Fruit fly (Drosophila melanogaster) Kc167 (cell line): ENCODE data around the gene Atxn7.

Experiments
- Myc ChIP-seq: fragments of >200 bp; optimal IDR thresholded peaks from 2 replicates; lab custom pipeline; 2017; ENCODE audit warnings: missing external identifiers
- Sin3A ChIP-seq: fragments of >200 bp; optimal IDR thresholded peaks from 2 replicates; lab custom pipeline; 2018; ENCODE audit warnings: missing external identifiers
- h ChIP-seq: fragments of >200 bp; optimal IDR thresholded peaks from 3 replicates; lab custom pipeline; 2018; ENCODE audit warnings: missing external identifiers
- insv ChIP-seq: fragments of >200 bp; optimal IDR thresholded peaks from 3 replicates; lab custom pipeline; 2018; ENCODE audit warnings: missing external identifiers
- psq ChIP-seq: fragments of >200 bp; optimal IDR thresholded peaks from 2 replicates; lab custom pipeline; 2017; ENCODE audit warnings: missing external identifiers
- ttk ChIP-seq: sonication (Bioruptor generic); optimal IDR thresholded peaks from 2 replicates; lab custom pipeline; 2017; ENCODE audit warnings: missing external identifiers

The Atxn7 gene

dm6 chr2L:2399897-2400296, 24.3 kb downstream of the Atxn7 start, which contains the start of gene VGlut:
Gene VGlut, plus strand, starts transcription at chr2L:2400295.
- TF ChIP-seq h (lab: Kevin White, UChicago), result no peak
- no peak for TF ChIP-seq ttk (lab: Kevin White, UChicago)
- no peak for TF ChIP-seq Myc (lab: Kevin White, UChicago)
- no peak for TF ChIP-seq psq (lab: Kevin White, UChicago)
- TF ChIP-seq Sin3A, result no peak
- no peak for TF ChIP-seq insv (lab: Kevin White, UChicago)

DNA sequence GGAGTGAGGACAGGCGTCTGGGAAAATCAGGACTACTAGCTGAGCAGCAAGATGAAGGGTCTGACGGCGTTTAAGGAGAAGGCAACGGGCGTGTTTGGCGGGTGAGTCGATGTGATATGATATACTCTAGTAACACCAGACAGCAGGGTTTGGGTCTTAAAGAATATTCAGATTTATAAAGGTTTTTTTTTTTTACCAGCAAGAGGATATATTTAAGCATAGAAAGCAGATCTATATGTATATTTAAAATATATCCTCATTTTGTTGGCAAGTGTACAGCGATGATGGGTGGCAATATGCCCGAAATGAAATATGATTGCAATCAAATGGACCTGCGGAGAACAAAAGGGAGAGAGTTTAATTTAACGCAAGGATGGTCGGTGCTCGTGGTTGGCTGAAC, 26.6 kb downstream of the Atxn7 start:
- TF ChIP-seq ttk (lab: Kevin White, UChicago) (no peak), Sin3A (no peak), Myc (lab: Kevin White, UChicago) (no peak), insv (lab: Kevin White, UChicago) (no peak), psq (lab: Kevin White, UChicago) (no peak), h (lab: Kevin White, UChicago) (no peak)

DNA sequence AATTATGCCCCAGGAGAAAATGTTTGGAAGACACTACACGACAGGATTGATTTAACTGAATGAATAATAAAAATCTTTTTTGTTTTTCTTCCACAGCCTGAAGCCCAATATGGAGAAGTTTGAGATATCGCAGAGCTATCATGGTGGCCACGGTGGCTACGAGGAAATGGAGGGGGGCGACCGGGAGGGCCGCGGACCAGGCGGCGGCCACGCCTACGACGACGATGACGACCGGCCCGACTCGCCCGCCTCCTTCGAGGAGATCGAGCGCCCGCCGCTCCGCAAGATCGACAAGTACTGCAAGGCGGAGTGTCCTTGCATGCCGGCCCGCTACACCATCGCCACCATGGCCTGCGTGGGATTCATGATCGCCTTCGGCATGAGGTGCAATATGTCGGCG, 29.0 kb downstream of the Atxn7 start:
- TF ChIP-seq psq (lab: Kevin White, UChicago) (no peak), insv (lab: Kevin White, UChicago) (no peak)

dm6 chr2L:2413093-2413492, 37.5 kb downstream of the Atxn7 start:
- TF ChIP-seq h (lab: Kevin White, UChicago) (no peak), psq (lab: Kevin White, UChicago) (no peak), insv (lab: Kevin White, UChicago) (no peak), Sin3A (no peak), ttk (lab: Kevin White, UChicago) (no peak), Myc (lab: Kevin White, UChicago) (no peak)

dm6 chr2L:2415109-2415508, 39.5 kb downstream of the Atxn7 start, which contains the start of gene CG18641:
Gene CG18641, minus strand, starts transcription at chr2L:2415322.
- TF ChIP-seq h (lab: Kevin White, UChicago) (no peak), Sin3A (no peak), ttk (lab: Kevin White, UChicago) (no peak), psq (lab: Kevin White, UChicago) (no peak), Myc (lab: Kevin White, UChicago) (no peak), insv (lab: Kevin White, UChicago) (no peak)

dm6 chr2L:2416620-2417019, 41.0 kb downstream of the Atxn7 start, which contains the start of gene CG31948:
Gene CG31948, minus strand, starts transcription at chr2L:2416720.
- TF ChIP-seq Myc (lab: Kevin White, UChicago) (no peak), psq (lab: Kevin White, UChicago) (no peak), h (lab: Kevin White, UChicago) (no peak), ttk (lab: Kevin White, UChicago) (no peak), Sin3A (no peak), insv (lab: Kevin White, UChicago) (no peak)

DNA sequence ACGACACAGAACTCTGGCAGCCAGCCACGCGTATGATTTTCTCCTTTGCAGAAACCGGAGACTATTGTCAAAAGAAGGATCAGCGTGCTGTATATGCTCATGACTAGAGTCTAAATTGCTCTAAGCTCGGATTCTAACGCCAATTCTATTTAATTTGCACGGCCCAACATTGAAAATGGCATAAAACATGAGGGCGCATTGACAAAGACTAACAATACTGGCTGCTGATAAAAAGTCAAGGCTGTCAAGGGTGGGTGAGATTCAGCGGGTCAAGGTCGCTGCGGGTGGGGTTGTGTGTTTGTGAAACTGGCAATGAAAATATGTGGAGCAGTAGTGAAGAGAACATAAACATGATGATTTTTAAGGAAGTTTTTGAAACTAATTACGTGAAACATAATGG, 42.2 kb downstream of the Atxn7 start, which contains the start of gene CG34448:
Gene CG34448, minus strand, starts transcription at position 101 of the 400 bp plus-strand sequence.
- TF ChIP-seq ttk (lab: Kevin White, UChicago) (no peak), h (lab: Kevin White, UChicago) (no peak), insv (lab: Kevin White, UChicago) (no peak), psq (lab: Kevin White, UChicago) (no peak), Myc (lab: Kevin White, UChicago) (no peak), Sin3A (no peak)

DNA sequence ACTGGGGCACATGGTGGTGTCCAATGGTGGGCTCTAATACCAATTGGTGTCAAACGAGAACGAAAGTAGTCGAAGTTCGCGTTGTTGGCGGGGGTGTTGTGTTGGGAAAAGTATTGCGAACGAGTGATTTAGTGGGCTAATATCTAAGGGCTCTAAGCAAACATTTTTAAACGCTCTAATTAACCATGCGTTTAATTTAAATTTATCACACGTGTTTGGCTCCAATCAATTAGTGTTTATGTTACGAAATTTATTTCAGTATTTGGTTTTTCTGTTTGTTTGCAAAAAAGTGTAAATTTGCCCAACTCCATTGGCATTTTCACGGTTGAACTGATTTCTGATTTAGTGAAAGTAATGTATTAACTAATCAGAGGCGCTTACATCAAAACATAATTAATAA, 44.3 kb downstream of the Atxn7 start, which contains the start of gene CG34447:
Gene CG34447, minus strand, starts transcription at position 101 of the 400 bp plus-strand sequence.
- no peak for TF ChIP-seq Sin3A
- no peak for TF ChIP-seq ttk (lab: Kevin White, UChicago)
- no peak for TF ChIP-seq psq (lab: Kevin White, UChicago)
- no peak for TF ChIP-seq Myc (lab: Kevin White, UChicago)
- TF ChIP-seq h (lab: Kevin White, UChicago), result no peak
- no peak for TF ChIP-seq insv (lab: Kevin White, UChicago)

DNA sequence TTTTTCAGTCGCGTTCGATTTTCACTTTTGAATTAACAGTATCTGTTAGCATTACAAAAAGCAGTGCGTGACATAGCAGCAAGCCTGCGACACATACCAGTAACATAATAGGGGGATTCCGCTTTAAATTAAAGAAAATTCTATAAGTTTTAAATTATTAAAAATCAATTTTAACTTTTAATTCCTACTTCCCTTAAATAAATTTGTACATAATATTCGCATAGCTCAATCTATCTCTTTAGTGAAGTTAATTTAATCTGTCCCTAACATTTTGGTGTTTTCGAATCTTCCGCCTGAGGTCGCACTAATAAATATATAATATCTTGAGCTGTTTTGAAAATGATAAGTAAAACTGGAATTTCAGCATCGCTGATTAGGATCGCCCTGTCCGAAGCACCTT, 44.8 kb downstream of the Atxn7 start, which contains the start of gene CG9886:
Gene CG9886, plus strand, starts transcription at position 341 of the 400 bp plus-strand sequence.
- no peak for TF ChIP-seq h (lab: Kevin White, UChicago)
- no peak for TF ChIP-seq psq (lab: Kevin White, UChicago)
- TF ChIP-seq ttk (lab: Kevin White, UChicago), result no peak
- TF ChIP-seq Sin3A, result no peak
- TF ChIP-seq insv (lab: Kevin White, UChicago), result no peak
- TF ChIP-seq Myc (lab: Kevin White, UChicago), result no peak

DNA sequence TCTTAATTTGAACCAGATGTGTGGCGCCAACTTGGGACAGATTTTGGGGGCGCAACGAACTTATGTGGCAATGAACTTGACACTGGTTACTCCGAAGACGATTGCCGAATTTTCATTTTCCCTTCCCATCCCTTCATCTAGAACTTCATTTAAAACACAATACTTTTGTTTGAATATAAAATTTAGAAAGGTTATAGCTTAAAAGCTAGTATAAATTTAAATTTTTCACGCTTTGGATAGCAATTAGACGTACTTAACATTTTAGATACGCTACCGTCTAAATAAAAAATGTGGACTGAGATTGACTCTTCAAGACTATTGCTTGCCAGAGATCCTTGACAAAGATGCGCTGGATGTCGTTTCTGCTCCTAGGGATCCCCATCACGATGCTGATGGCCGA, 48.9 kb downstream of the Atxn7 start, which contains the start of gene CG44139:
Gene CG44139, plus strand, starts transcription at position 301 of the 400 bp plus-strand sequence.
- no peak for TF ChIP-seq Myc (lab: Kevin White, UChicago)
- no peak for TF ChIP-seq psq (lab: Kevin White, UChicago)
- TF ChIP-seq h (lab: Kevin White, UChicago), result no peak
- TF ChIP-seq ttk (lab: Kevin White, UChicago), result no peak
- TF ChIP-seq insv (lab: Kevin White, UChicago), result no peak
- TF ChIP-seq Sin3A, result no peak

dm6 chr2L:2425652-2426192, 50.1 kb downstream of the Atxn7 start:
- no peak for TF ChIP-seq Sin3A
- no peak for TF ChIP-seq insv (lab: Kevin White, UChicago)
- TF ChIP-seq psq (lab: Kevin White, UChicago), result no peak
- no peak for TF ChIP-seq h (lab: Kevin White, UChicago)
- TF ChIP-seq ttk (lab: Kevin White, UChicago), result no peak
- no peak for TF ChIP-seq Myc (lab: Kevin White, UChicago)
